Fruit fly (Drosophila melanogaster): ENCODE data around the gene Brr2.

Gene Brr2

DNA sequence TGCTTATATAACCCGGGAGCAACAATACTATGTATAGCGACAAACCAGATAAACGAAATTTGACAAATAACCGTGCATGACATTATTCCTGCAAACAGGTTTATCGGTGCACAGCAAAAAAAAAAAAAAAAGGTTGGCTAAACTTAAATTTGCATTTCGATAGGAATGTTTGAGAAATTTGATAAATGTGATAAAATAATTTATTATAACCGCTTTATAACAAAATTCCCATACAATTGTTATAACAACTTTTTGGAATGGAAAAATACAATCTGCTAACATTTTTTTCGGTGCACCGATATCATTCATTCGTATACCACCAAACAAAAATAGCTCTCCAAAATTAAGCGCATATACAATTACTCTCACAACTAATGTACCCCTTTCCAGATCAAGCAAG is 9.9 kb upstream of the Brr2 start (continued):
- TF ChIP-seq CG4328 (GFP tag; optimal IDR thresholded peaks at IDR 0.05) (no peak), CG6683 (GFP tag; optimal IDR thresholded peaks at IDR 0.05) (no peak), CG12299 (tag; optimal IDR thresholded peaks at IDR 0.05) (no peak), CG14667 (GFP tag; IDR thresholded peaks at IDR 0.05) (peak; percentile 58), nom (GFP tag; optimal IDR thresholded peaks at IDR 0.05) (no peak), CG4730 (GFP tag; IDR thresholded peaks at IDR 0.05) (peak; percentile 72), CG12104 (GFP tag; optimal IDR thresholded peaks at IDR 0.05) (peak; percentile 12), Xbp1 (GFP tag; optimal IDR thresholded peaks at IDR 0.05) (no peak), crp (GFP tag; optimal IDR thresholded peaks at IDR 0.05) (no peak), CG11398 (GFP tag; optimal IDR thresholded peaks at IDR 0.05) (no peak), toy (GFP tag; IDR thresholded peaks at IDR 0.05) (0 out of 2 replicates have a peak, but pooled peaks have one; percentile 7), CG13624 (GFP tag; optimal IDR thresholded peaks at IDR 0.05) (peak; percentile 35), CG15696 (tag; optimal IDR thresholded peaks at IDR 0.05) (no peak), Awh (GFP tag; IDR thresholded peaks at IDR 0.05) (peak; percentile 76), CG8924 (tag; optimal IDR thresholded peaks at IDR 0.05) (peak; percentile 41), CG7963 (GFP tag; IDR thresholded peaks at IDR 0.05; ENCODE audit: partially characterized antibody) (no peak), pfk (GFP tag; optimal IDR thresholded peaks at IDR 0.05) (no peak), CG43689 (GFP tag; IDR thresholded peaks at IDR 0.05) (no peak), CG1024 (GFP tag; IDR thresholded peaks at IDR 0.05) (no peak), ind (GFP tag; optimal IDR thresholded peaks at IDR 0.05) (peak; percentile 56), CG17912 (GFP tag; optimal IDR thresholded peaks at IDR 0.05) (no peak), CG10267 (tag; optimal IDR thresholded peaks at IDR 0.05) (peak; percentile 23), zf30C (GFP tag; optimal IDR thresholded peaks at IDR 0.05) (peak; percentile 38), Hsf (GFP tag; optimal IDR thresholded peaks at IDR 0.05) (no peak), hkb (optimal IDR thresholded peaks at IDR 0.05) (no peak), hkb (GFP tag; IDR thresholded peaks at IDR 0.05) (peak; percentile 72), wek (GFP tag; optimal IDR thresholded peaks at IDR 0.05) (no peak), Atf-2 (GFP tag; optimal IDR thresholded peaks at IDR 0.05) (no peak), CG11247 (GFP tag; IDR thresholded peaks at IDR 0.05) (peak; percentile 55; the same call in 1 of the 2 replicates), CG4854 (GFP tag; optimal IDR thresholded peaks at IDR 0.05) (no peak), CG1832 (GFP tag; optimal IDR thresholded peaks at IDR 0.05) (no peak), E2f2 (GFP tag; IDR thresholded peaks at IDR 0.05) (peak; percentile 22; the same call in 1 of the 2 replicates), sens-2 (GFP tag; IDR thresholded peaks at IDR 0.05) (no peak), Sry-δ (GFP tag; optimal IDR thresholded peaks at IDR 0.05) (no peak), CG3407 (GFP tag; optimal IDR thresholded peaks at IDR 0.05) (no peak), CG1603 (tag; optimal IDR thresholded peaks at IDR 0.05) (no peak), CG14965 (GFP tag; optimal IDR thresholded peaks at IDR 0.05; ENCODE audit: borderline replicate concordance) (no peak), caup (GFP tag; optimal IDR thresholded peaks at IDR 0.05; ENCODE audit: severe bottlenecking) (peak; percentile 55), Fer3 (tag; optimal IDR thresholded peaks at IDR 0.05) (peak; percentile 69), row (GFP tag; IDR thresholded peaks at IDR 0.05) (peak; percentile 72), run (tag; optimal IDR thresholded peaks at IDR 0.05) (no peak), CG16815 (GFP tag; optimal IDR thresholded peaks at IDR 0.05) (no peak), Opbp (GFP tag; IDR thresholded peaks at IDR 0.05; ENCODE audit: partially characterized antibody) (no peak), Mrtf (GFP tag; IDR thresholded peaks at IDR 0.05) (no peak), NfI (GFP tag; optimal IDR thresholded peaks at IDR 0.05) (no peak), trh (GFP tag; optimal IDR thresholded peaks at IDR 0.05) (no peak), CG7987 (GFP tag; optimal IDR thresholded peaks at IDR 0.05) (no peak), CG13775 (GFP tag; optimal IDR thresholded peaks at IDR 0.05) (no peak), Neu2 (GFP tag; optimal IDR thresholded peaks at IDR 0.05; ENCODE audit: borderline replicate concordance) (no peak), CG11560 (tag; IDR thresholded peaks at IDR 0.05) (no peak), CG2129 (GFP tag; IDR thresholded peaks at IDR 0.05; ENCODE audit: partially characterized antibody) (no peak)
